Fruit fly (Drosophila melanogaster): Measurements from ENCODE around the gene ab.

The ab gene

dm6 chr2L:11222079-11222478 lies 11.6 kb downstream of the ab start:
- TF ChIP-seq CG32121 (GFP tag; IDR thresholded peaks at IDR 0.05) (no peak), fd96Ca (GFP tag; IDR thresholded peaks at IDR 0.05) (0 out of 3 replicates have a peak, but pooled peaks have one; percentile 18), Pif1A (GFP tag; optimal IDR thresholded peaks at IDR 0.05) (peak; percentile 36), Snoo (tag; optimal IDR thresholded peaks at IDR 0.05) (peak; percentile 69), CG9948 (tag; optimal IDR thresholded peaks at IDR 0.05) (peak; percentile 53), Ets98B (GFP tag; IDR thresholded peaks at IDR 0.05) (no peak; the same call in 1 of the 2 replicates), CG8159 (tag; optimal IDR thresholded peaks at IDR 0.05) (peak; percentile 57), Pif1B (GFP tag; optimal IDR thresholded peaks at IDR 0.05) (peak; percentile 15), EcR (GFP tag; optimal IDR thresholded peaks at IDR 0.05) (no peak), CG12605 (GFP tag; IDR thresholded peaks at IDR 0.05) (no peak), CG14655 (GFP tag; optimal IDR thresholded peaks at IDR 0.05) (peak; percentile 17), CG13204 (GFP tag; optimal IDR thresholded peaks at IDR 0.05) (no peak), CG34367 (tag; optimal IDR thresholded peaks at IDR 0.05) (peak; percentile 36), gl (tag; optimal IDR thresholded peaks at IDR 0.05) (no peak), CG15710 (tag; optimal IDR thresholded peaks at IDR 0.05) (peak; percentile 51), CG10348 (GFP tag; IDR thresholded peaks at IDR 0.05) (no peak), CG4496 (GFP tag; IDR thresholded peaks at IDR 0.05) (0 out of 3 replicates have a peak, but pooled peaks have one; percentile 35), CG17806 (tag; optimal IDR thresholded peaks at IDR 0.05) (peak; percentile 45)

- no peak for TF ChIP-seq CG17806 (tag; optimal IDR thresholded peaks at IDR 0.05)
- no peak for TF ChIP-seq CG12605 (GFP tag; IDR thresholded peaks at IDR 0.05)
- no peak for TF ChIP-seq gl (tag; optimal IDR thresholded peaks at IDR 0.05)
- TF ChIP-seq Ets98B (GFP tag; IDR thresholded peaks at IDR 0.05) = no peak
- no peak for TF ChIP-seq EcR (GFP tag; optimal IDR thresholded peaks at IDR 0.05)
- TF ChIP-seq D1 (tag; optimal IDR thresholded peaks at IDR 0.05) = no peak
- TF ChIP-seq CG15710 (tag; optimal IDR thresholded peaks at IDR 0.05) = no peak
Measured at dm6 chr2L:11224443-11224842, 14.0 kb downstream of the ab start.

dm6 chr2L:11226035-11226434 lies 15.6 kb downstream of the ab start:
- TF ChIP-seq Pif1A (GFP tag; optimal IDR thresholded peaks at IDR 0.05) (no peak), fd96Ca (GFP tag; IDR thresholded peaks at IDR 0.05) (no peak)

DNA sequence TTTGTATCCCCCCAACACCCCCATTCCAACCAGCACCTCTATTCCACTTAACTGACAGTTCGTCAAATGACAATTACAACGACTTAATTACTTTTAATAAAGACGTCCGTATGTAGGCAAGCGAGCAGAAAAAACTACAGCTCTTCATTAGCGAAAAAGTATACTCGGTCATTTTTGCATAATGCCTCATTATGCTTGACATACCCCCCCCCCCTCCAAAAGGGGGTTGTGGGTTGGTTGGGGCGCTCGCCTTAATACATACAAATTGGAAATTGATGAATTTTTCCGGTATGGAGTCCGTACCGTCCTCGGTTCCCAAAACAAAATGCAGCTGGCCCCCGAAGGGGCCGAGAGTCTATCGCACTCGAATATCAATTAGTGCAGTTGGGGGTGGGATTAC lies 16.8 kb downstream of the ab start:
- TF ChIP-seq fd96Ca (GFP tag; IDR thresholded peaks at IDR 0.05) (no peak), CG10348 (GFP tag; IDR thresholded peaks at IDR 0.05) (no peak), CG9948 (tag; optimal IDR thresholded peaks at IDR 0.05) (no peak), Pif1B (GFP tag; optimal IDR thresholded peaks at IDR 0.05) (no peak), D1 (tag; optimal IDR thresholded peaks at IDR 0.05) (no peak), gl (tag; optimal IDR thresholded peaks at IDR 0.05) (no peak), CG13204 (GFP tag; optimal IDR thresholded peaks at IDR 0.05) (no peak), CG8159 (tag; optimal IDR thresholded peaks at IDR 0.05) (no peak), Snoo (tag; optimal IDR thresholded peaks at IDR 0.05) (no peak), Ets98B (GFP tag; IDR thresholded peaks at IDR 0.05) (no peak), CG34367 (tag; optimal IDR thresholded peaks at IDR 0.05) (no peak)

dm6 chr2L:11228039-11228438 lies 17.6 kb downstream of the ab start:
- TF ChIP-seq CG8301 (tag; optimal IDR thresholded peaks at IDR 0.05) (no peak), gl (tag; optimal IDR thresholded peaks at IDR 0.05) (no peak), CG8159 (tag; optimal IDR thresholded peaks at IDR 0.05) (no peak), CG34367 (tag; optimal IDR thresholded peaks at IDR 0.05) (no peak), D1 (tag; optimal IDR thresholded peaks at IDR 0.05) (no peak), CG12605 (GFP tag; IDR thresholded peaks at IDR 0.05) (no peak), CG15710 (tag; optimal IDR thresholded peaks at IDR 0.05) (no peak)

dm6 chr2L:11228909-11229574 lies 18.6 kb downstream of the ab start:
- TF ChIP-seq CG8301 (tag; optimal IDR thresholded peaks at IDR 0.05) (no peak), EcR (GFP tag; optimal IDR thresholded peaks at IDR 0.05) (no peak), Ets98B (GFP tag; IDR thresholded peaks at IDR 0.05) (0 out of 2 replicates have a peak, but pooled peaks have one; percentile 11), Pif1B (GFP tag; optimal IDR thresholded peaks at IDR 0.05) (no peak), Snoo (tag; optimal IDR thresholded peaks at IDR 0.05) (no peak), rn (GFP tag; IDR thresholded peaks at IDR 0.05) (no peak), CG17806 (tag; optimal IDR thresholded peaks at IDR 0.05) (no peak), CG9948 (tag; optimal IDR thresholded peaks at IDR 0.05) (no peak), CG14655 (GFP tag; optimal IDR thresholded peaks at IDR 0.05) (no peak), CG34367 (tag; optimal IDR thresholded peaks at IDR 0.05) (peak; percentile 9), Pif1A (GFP tag; optimal IDR thresholded peaks at IDR 0.05) (no peak), gl (tag; optimal IDR thresholded peaks at IDR 0.05) (no peak), CG32121 (GFP tag; IDR thresholded peaks at IDR 0.05) (no peak)

- no peak for TF ChIP-seq CG8301 (tag; optimal IDR thresholded peaks at IDR 0.05)
- TF ChIP-seq Pif1A (GFP tag; optimal IDR thresholded peaks at IDR 0.05) = no peak
- TF ChIP-seq CG13204 (GFP tag; optimal IDR thresholded peaks at IDR 0.05) = no peak
- TF ChIP-seq CG14655 (GFP tag; optimal IDR thresholded peaks at IDR 0.05) = no peak
- TF ChIP-seq CG34367 (tag; optimal IDR thresholded peaks at IDR 0.05) = no peak
- TF ChIP-seq CG4496 (GFP tag; IDR thresholded peaks at IDR 0.05) = no peak
- TF ChIP-seq Snoo (tag; optimal IDR thresholded peaks at IDR 0.05) = no peak
- no peak for TF ChIP-seq CG32121 (GFP tag; IDR thresholded peaks at IDR 0.05)
- no peak for TF ChIP-seq CG17806 (tag; optimal IDR thresholded peaks at IDR 0.05)
- no peak for TF ChIP-seq fd96Ca (GFP tag; IDR thresholded peaks at IDR 0.05)
- no peak for TF ChIP-seq CG8159 (tag; optimal IDR thresholded peaks at IDR 0.05)
- no peak for TF ChIP-seq gl (tag; optimal IDR thresholded peaks at IDR 0.05)
Measured at dm6 chr2L:11235534-11235933, 25.1 kb downstream of the ab start.

Measured in whole organism, pupa.